Fruit fly (Drosophila melanogaster) whole organism, embryonic: Measurements from ENCODE around the gene CG43999.

Experiments
- Adf1 ChIP-seq: fragments of 200-800 bp; sonication (Bioruptor generic); IDR thresholded peaks from 2 replicates; pipeline ENCODE4 v1.3.6; 2022; ENCODE audit warnings: missing biosample characterization, missing genetic modification characterization
- CG10565 ChIP-seq: fragments of 200-800 bp; sonication (Bioruptor generic); optimal IDR thresholded peaks from 3 replicates; lab custom pipeline; 2016; ENCODE audit warnings: missing biosample characterization, mild to moderate bottlenecking, missing genetic modification characterization
- CG11504 ChIP-seq: fragments of 200-800 bp; sonication (Bioruptor generic); optimal IDR thresholded peaks from 3 replicates; lab custom pipeline; 2019; ENCODE audit warnings: missing biosample characterization, mild to moderate bottlenecking, missing genetic modification characterization, moderate library complexity
- CG12659 ChIP-seq: fragments of 200-800 bp; sonication (Bioruptor generic); optimal IDR thresholded peaks from 3 replicates; lab custom pipeline; 2017; ENCODE audit warnings: mild to moderate bottlenecking, missing biosample characterization, missing genetic modification reagents, missing genetic modification characterization
- CG1602 ChIP-seq: fragments of 200-800 bp; sonication (Bioruptor generic); optimal IDR thresholded peaks from 3 replicates; lab custom pipeline; 2016; ENCODE audit warnings: missing biosample characterization, missing genetic modification characterization
- CG1647 ChIP-seq: fragments of 200-800 bp; sonication (Bioruptor generic); optimal IDR thresholded peaks from 3 replicates; lab custom pipeline; 2016; ENCODE audit warnings: missing biosample characterization, missing genetic modification characterization
- CG16813 ChIP-seq: fragments of 200-800 bp; sonication (Bioruptor generic); IDR thresholded peaks from 3 replicates; pipeline ENCODE4 v1.3.6; 2022; ENCODE audit warnings: missing biosample characterization, missing genetic modification characterization; ENCODE audit not compliant: partially characterized antibody
- CG17186 ChIP-seq: fragments of 200-800 bp; sonication (Bioruptor generic); optimal IDR thresholded peaks from 3 replicates; lab custom pipeline; 2017; ENCODE audit warnings: missing biosample characterization, missing genetic modification reagents, missing genetic modification characterization
- CG2116 ChIP-seq: fragments of 200-800 bp; sonication (Bioruptor generic); optimal IDR thresholded peaks from 3 replicates; lab custom pipeline; 2018; ENCODE audit warnings: missing biosample characterization, mild to moderate bottlenecking, missing genetic modification characterization
- CG2120 ChIP-seq: fragments of 200-800 bp; sonication (Bioruptor generic); optimal IDR thresholded peaks from 3 replicates; lab custom pipeline; 2016; ENCODE audit warnings: missing biosample characterization, missing genetic modification characterization
- CG2889 ChIP-seq: fragments of 200-800 bp; sonication (Bioruptor generic); IDR thresholded peaks from 3 replicates; pipeline ENCODE4 v1.3.6; 2022; ENCODE audit warnings: missing biosample characterization, missing genetic modification characterization
- CG4360 ChIP-seq: fragments of 200-800 bp; sonication (Bioruptor generic); IDR thresholded peaks from 2 replicates; pipeline ENCODE4 v1.3.6; 2022; ENCODE audit warnings: missing biosample characterization, missing genetic modification characterization
- CG6689 ChIP-seq: fragments of 200-800 bp; sonication (Bioruptor generic); IDR thresholded peaks from 2 replicates; pipeline ENCODE4 v1.3.6; 2022; ENCODE audit warnings: missing biosample characterization, missing genetic modification characterization
- CG7271 ChIP-seq: fragments of 200-800 bp; sonication (Bioruptor generic); optimal IDR thresholded peaks from 2 replicates; lab custom pipeline; 2018; ENCODE audit warnings: missing biosample characterization, mild to moderate bottlenecking, missing genetic modification characterization, moderate library complexity
- CG8388 ChIP-seq: fragments of 200-800 bp; sonication (Bioruptor generic); optimal IDR thresholded peaks from 2 replicates; lab custom pipeline; 2019; ENCODE audit warnings: missing biosample characterization, mild to moderate bottlenecking, missing genetic modification characterization, moderate library complexity
- CG9437 ChIP-seq: fragments of 200-800 bp; sonication (Bioruptor generic); optimal IDR thresholded peaks from 2 replicates; lab custom pipeline; 2018; ENCODE audit warnings: missing biosample characterization, mild to moderate bottlenecking, missing genetic modification characterization
- D ChIP-seq, 2 experiments: fragments of 200-800 bp in 1 of 2; fragments of >200 bp in 1 of 2; sonication (Bioruptor generic) in 1 of 2; optimal IDR thresholded peaks; 2 replicates in 1 of 2; 3 replicates in 1 of 2; lab custom pipeline; 2017; ENCODE audit warnings: mild to moderate bottlenecking in 1 of 2, missing biosample characterization in 1 of 2, missing genetic modification characterization in 1 of 2, missing genetic modification reagents in 1 of 2
- D19A ChIP-seq: fragments of 200-800 bp; optimal IDR thresholded peaks from 3 replicates; lab custom pipeline; 2019; ENCODE audit warnings: missing biosample characterization, mild to moderate bottlenecking, missing genetic modification characterization, moderate library complexity
- Dfd ChIP-seq, 2 experiments: fragments of >200 bp; optimal IDR thresholded peaks; 2 replicates each; lab custom pipeline; 2017; ENCODE audit warnings: missing biosample characterization in 2 of 2, missing genetic modification characterization in 2 of 2
- GATAe ChIP-seq: fragments of 200-800 bp; sonication (Bioruptor generic); conservative IDR thresholded peaks from 2 replicates; pipeline ENCODE4 v1.3.6; 2022; ENCODE audit warnings: missing biosample characterization, missing genetic modification characterization
- Hmr ChIP-seq: fragments of 200-800 bp; sonication (Bioruptor generic); optimal IDR thresholded peaks from 3 replicates; lab custom pipeline; 2017; ENCODE audit warnings: mild to moderate bottlenecking, missing biosample characterization, missing genetic modification reagents, missing genetic modification characterization
- Hmx ChIP-seq: fragments of 200-800 bp; sonication (Bioruptor generic); optimal IDR thresholded peaks from 2 replicates; lab custom pipeline; 2016; ENCODE audit warnings: missing biosample characterization, missing genetic modification characterization
- MTF-1 ChIP-seq: fragments of 200-800 bp; sonication (Bioruptor generic); optimal IDR thresholded peaks from 2 replicates; lab custom pipeline; 2018; ENCODE audit warnings: missing biosample characterization, mild to moderate bottlenecking, missing genetic modification characterization, borderline replicate concordance
- Med ChIP-seq: fragments of 200-800 bp; sonication (Bioruptor generic); peaks from one replicate; lab custom pipeline; 2016; ENCODE audit warnings: missing biosample characterization, missing genetic modification characterization, mild to moderate bottlenecking, inconsistent platforms, moderate library complexity
- Optix ChIP-seq: fragments of 200-800 bp; sonication (Bioruptor generic); IDR thresholded peaks from 3 replicates; pipeline ENCODE4 v1.3.6; 2022; ENCODE audit warnings: missing biosample characterization, missing genetic modification characterization
- Poxn ChIP-seq: fragments of 200-800 bp; sonication (Bioruptor generic); IDR thresholded peaks from 2 replicates; pipeline ENCODE4 v1.3.6; 2022; ENCODE audit warnings: missing biosample characterization, missing genetic modification characterization
- Rx ChIP-seq: fragments of 200-800 bp; sonication (Bioruptor generic); IDR thresholded peaks from 2 replicates; pipeline ENCODE4 v1.3.6; 2022; ENCODE audit warnings: missing biosample characterization, missing genetic modification characterization
- Trl ChIP-seq, 3 experiments: fragments of >200 bp in 2 of 3; fragments of 200-800 bp in 1 of 3; sonication (Bioruptor generic) in 1 of 3; optimal IDR thresholded peaks; 2 replicates in 1 of 3; 3 replicates in 2 of 3; lab custom pipeline; 2016 to 2017; ENCODE audit warnings: missing biosample characterization in 1 of 3, missing genetic modification characterization in 1 of 3
- bsh ChIP-seq, 2 experiments: fragments of 200-800 bp; sonication (Bioruptor generic); optimal IDR thresholded peaks; 2 replicates each; lab custom pipeline; 2017 to 2018; ENCODE audit warnings: mild to moderate bottlenecking in 2 of 2, missing biosample characterization in 2 of 2, missing genetic modification characterization in 2 of 2, moderate library complexity in 1 of 2
- chm ChIP-seq: fragments of 200-800 bp; sonication (Bioruptor generic); IDR thresholded peaks from 2 replicates; pipeline ENCODE4 v1.3.6; 2022; ENCODE audit warnings: missing biosample characterization, missing genetic modification characterization
- dati ChIP-seq: fragments of 200-800 bp; sonication (Bioruptor generic); IDR thresholded peaks from 2 replicates; pipeline ENCODE4 v1.3.6; 2022; ENCODE audit warnings: missing biosample characterization, missing genetic modification characterization
- dysf ChIP-seq: fragments of 200-800 bp; sonication (Bioruptor generic); IDR thresholded peaks from 3 replicates; pipeline ENCODE4 v1.3.6; 2022; ENCODE audit warnings: missing biosample characterization, missing genetic modification characterization
- fd102C ChIP-seq: fragments of 200-800 bp; sonication (Bioruptor generic); optimal IDR thresholded peaks from 2 replicates; lab custom pipeline; 2018; ENCODE audit warnings: missing biosample characterization, mild to moderate bottlenecking, missing genetic modification characterization, moderate library complexity
- ham ChIP-seq: fragments of 200-800 bp; sonication (Bioruptor generic); IDR thresholded peaks from 2 replicates; pipeline ENCODE4 v1.3.6; 2022; ENCODE audit warnings: missing biosample characterization, missing genetic modification characterization
- her ChIP-seq: fragments of 200-800 bp; sonication (Bioruptor generic); optimal IDR thresholded peaks from 2 replicates; lab custom pipeline; 2016; ENCODE audit warnings: missing biosample characterization, missing genetic modification characterization
- pan ChIP-seq, 4 experiments: fragments of >200 bp in 3 of 4; fragments of 200-800 bp in 1 of 4; sonication (Bioruptor generic) in 1 of 4; optimal IDR thresholded peaks in 3 of 4; IDR thresholded peaks in 1 of 4; 2 replicates each; pipeline versions ENCODE4 v1.3.6 to Lab custom; 2017 to 2022; ENCODE audit warnings: missing biosample characterization in 2 of 4, missing genetic modification characterization in 2 of 4, mixed read lengths in 1 of 4
- pfk ChIP-seq: fragments of 200-800 bp; sonication (Bioruptor generic); optimal IDR thresholded peaks from 2 replicates; lab custom pipeline; 2018; ENCODE audit warnings: missing biosample characterization, mild to moderate bottlenecking, missing genetic modification characterization, moderate library complexity
- sc ChIP-seq, 3 experiments: fragments of >200 bp in 2 of 3; fragments of 200-800 bp in 1 of 3; sonication (Bioruptor generic) in 1 of 3; optimal IDR thresholded peaks; 2 replicates in 2 of 3; 3 replicates in 1 of 3; lab custom pipeline; 2017; ENCODE audit warnings: mild to moderate bottlenecking in 1 of 3, missing biosample characterization in 1 of 3, missing genetic modification characterization in 1 of 3, missing genetic modification reagents in 1 of 3
- schlank ChIP-seq: fragments of 200-800 bp; sonication (Bioruptor generic); optimal IDR thresholded peaks from 2 replicates; lab custom pipeline; 2018; ENCODE audit warnings: missing biosample characterization, mild to moderate bottlenecking, missing genetic modification characterization
- sim ChIP-seq: fragments of 200-800 bp; sonication (Bioruptor generic); IDR thresholded peaks from 2 replicates; pipeline ENCODE4 v1.3.6; 2022; ENCODE audit warnings: missing biosample characterization, missing genetic modification characterization
- sima ChIP-seq: fragments of 200-800 bp; sonication (Bioruptor generic); optimal IDR thresholded peaks from 2 replicates; lab custom pipeline; 2016; ENCODE audit warnings: missing biosample characterization, missing genetic modification characterization
- sr ChIP-seq: fragments of 200-800 bp; sonication (Bioruptor generic); IDR thresholded peaks from 3 replicates; pipeline ENCODE4 v1.3.6; 2022; ENCODE audit warnings: missing biosample characterization, missing genetic modification characterization
- twi ChIP-seq: fragments of 200-800 bp; optimal IDR thresholded peaks from 2 replicates; lab custom pipeline; 2019; ENCODE audit warnings: missing biosample characterization, mild to moderate bottlenecking, missing genetic modification characterization, moderate library complexity
- zf30C ChIP-seq: fragments of 200-800 bp; sonication (Bioruptor generic); optimal IDR thresholded peaks from 3 replicates; lab custom pipeline; 2018; ENCODE audit warnings: missing biosample characterization, mild to moderate bottlenecking, missing genetic modification characterization

Gene CG43999

DNA sequence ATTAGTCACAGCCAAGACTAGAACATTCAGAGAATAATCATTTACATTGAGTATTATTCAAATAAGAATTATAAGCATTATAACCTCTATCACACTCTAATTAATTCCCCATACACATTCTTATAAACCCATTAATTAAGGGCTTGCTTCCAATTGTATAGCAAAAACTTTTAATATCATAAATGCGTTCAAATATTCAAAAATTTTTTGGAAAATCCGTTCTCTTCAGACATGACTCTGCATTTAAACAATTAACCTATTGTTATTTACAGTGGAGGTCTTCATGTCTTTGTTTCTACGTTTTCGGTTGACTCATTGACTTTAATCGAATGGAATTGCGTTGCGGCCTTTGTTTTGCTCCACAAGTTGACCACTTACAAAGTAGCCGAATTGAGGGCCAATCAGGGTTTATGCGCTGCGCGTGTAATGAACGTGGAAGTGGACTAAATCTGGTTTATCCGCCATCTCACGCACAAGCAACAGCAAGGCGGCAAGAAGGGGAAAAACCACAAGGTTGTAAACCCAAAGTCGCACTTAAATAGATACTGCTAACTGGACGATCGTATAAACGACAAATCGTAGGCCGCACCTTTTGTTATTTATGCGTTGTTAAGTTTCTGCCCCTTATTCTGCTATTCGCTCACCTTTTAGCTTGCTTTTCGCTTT, 7.8 kb downstream of the CG43999 start (continued):
- TF ChIP-seq CG4360 (GFP tag; lab: Robert Waterston, UW) (no peak), pan (optimal IDR thresholded peaks at IDR 0.05; lab: Kevin White, UChicago) (no peak), pan (GFP tag; optimal IDR thresholded peaks at IDR 0.05 in 1 of 2, IDR thresholded peaks at IDR 0.05 in 1 of 2) (peak in 1 of 2 experiments; percentile 38), dati (GFP tag; lab: Robert Waterston, UW) (no peak), CG2120 (GFP tag; lab: Kevin White, UChicago) (peak; percentile 76), Rx (peak; percentile 33)

- TF ChIP-seq Med (peak; percentile 8), Dfd (GFP tag; optimal IDR thresholded peaks at IDR 0.05; lab: Kevin White, UChicago) (peak in 1 of 2 experiments; percentile 75), CG16813 (0 out of 3 replicates have a peak, but pooled peaks have one; percentile 14), CG11504 (peak; percentile 7), bsh (GFP tag; optimal IDR thresholded peaks at IDR 0.05; lab: Kevin White, UChicago) (no peak), twi (tag; lab: Kevin White, UChicago) (peak; percentile 19)
Measured at dm6 chr3R:23920387-23920786, 8.4 kb downstream of the CG43999 start.

DNA sequence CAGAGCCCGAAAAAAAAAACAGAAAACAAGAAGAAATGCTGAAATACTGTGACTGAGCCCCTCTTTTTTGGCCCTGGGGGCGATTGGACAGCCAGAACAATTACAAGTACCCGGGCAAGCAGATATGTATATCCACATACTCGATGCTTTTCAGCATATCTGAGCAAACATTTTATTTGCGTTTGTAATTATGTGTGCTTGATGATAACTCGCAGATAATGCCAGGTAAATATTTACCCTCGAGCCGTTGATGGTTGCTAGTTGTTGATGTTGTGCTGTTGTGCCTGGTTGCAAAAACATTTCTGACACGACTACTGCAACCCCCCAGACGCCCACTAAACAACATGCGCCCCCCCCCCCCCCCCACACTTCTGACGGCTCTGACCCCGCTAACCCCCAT, 9.4 kb downstream of the CG43999 start:
- TF ChIP-seq sima (no peak), CG2116 (GFP tag; lab: Kevin White, UChicago) (no peak), Adf1 (GFP tag; lab: Robert Waterston, UW) (no peak), Hmr (GFP tag; lab: Kevin White, UChicago) (peak; percentile 75), CG2889 (GFP tag; lab: Robert Waterston, UW) (no peak), CG1647 (GFP tag; lab: Kevin White, UChicago) (no peak), Trl (optimal IDR thresholded peaks at IDR 0.05; lab: Kevin White, UChicago) (no peak), Trl (GFP tag; optimal IDR thresholded peaks at IDR 0.05; lab: Kevin White, UChicago) (no peak), Optix (GFP tag; lab: Robert Waterston, UW) (no peak), her (GFP tag; lab: Kevin White, UChicago) (no peak), pan (optimal IDR thresholded peaks at IDR 0.05; lab: Kevin White, UChicago) (no peak), pan (GFP tag; optimal IDR thresholded peaks at IDR 0.05 in 1 of 2, IDR thresholded peaks at IDR 0.05 in 1 of 2) (peak in 1 of 2 experiments; percentile 54), chm (0 out of 2 replicates have a peak, but pooled peaks have one; percentile 35), D (optimal IDR thresholded peaks at IDR 0.05; lab: Kevin White, UChicago) (no peak), D (GFP tag; optimal IDR thresholded peaks at IDR 0.05; lab: Kevin White, UChicago) (no peak), CG7271 (tag; lab: Kevin White, UChicago) (no peak), Rx (0 out of 2 replicates have a peak, but pooled peaks have one; percentile 9), sc (optimal IDR thresholded peaks at IDR 0.05; lab: Kevin White, UChicago) (no peak), sc (GFP tag; optimal IDR thresholded peaks at IDR 0.05; lab: Kevin White, UChicago) (no peak), ham (GFP tag; lab: Robert Waterston, UW) (no peak), pfk (GFP tag; lab: Kevin White, UChicago) (no peak), CG9437 (GFP tag; lab: Kevin White, UChicago) (no peak), MTF-1 (GFP tag; lab: Kevin White, UChicago) (peak; percentile 70), CG17186 (no peak), dysf (GFP tag; lab: Robert Waterston, UW) (peak; percentile 24; the same call in 1 of the 3 replicates), GATAe (GFP tag; lab: Robert Waterston, UW) (no peak), CG8388 (GFP tag; lab: Kevin White, UChicago) (no peak), CG10565 (GFP tag; lab: Kevin White, UChicago) (no peak), sr (GFP tag; lab: Robert Waterston, UW) (peak; percentile 25; the same call in 1 of the 3 replicates), Poxn (GFP tag; lab: Robert Waterston, UW) (no peak), CG12659 (peak; percentile 38), CG6689 (GFP tag; lab: Robert Waterston, UW) (no peak), Hmx (GFP tag; lab: Kevin White, UChicago) (no peak), schlank (tag; lab: Kevin White, UChicago) (peak; percentile 69), CG1602 (no peak), sim (GFP tag; lab: Robert Waterston, UW) (no peak), D19A (tag; lab: Kevin White, UChicago) (peak; percentile 4), fd102C (GFP tag; lab: Kevin White, UChicago) (no peak), zf30C (GFP tag; lab: Kevin White, UChicago) (no peak)
